Worm (Caenorhabditis elegans) whole organism, L3 larva: ENCODE measurements around the gene D1054.5.

Source experiments
- ZK546.5 ChIP-seq: sonication (generic microtip); optimal IDR thresholded peaks from 2 replicates; lab custom pipeline; 2017; ENCODE audit warnings: missing biosample characterization, missing genetic modification characterization
- elt-1 ChIP-seq: fragments of 150-350 bp; optimal IDR thresholded peaks from 2 replicates; lab custom pipeline; 2014; ENCODE audit warnings: missing biosample characterization, missing genetic modification characterization
- elt-2 ChIP-seq: sonication (generic microtip); optimal IDR thresholded peaks from 2 replicates; lab custom pipeline; 2016; ENCODE audit warnings: missing genetic modification reagents, mild to moderate bottlenecking, missing genetic modification characterization, missing compliant biosample characterization
- fkh-10 ChIP-seq: sonication (generic microtip); optimal IDR thresholded peaks from 2 replicates; lab custom pipeline; 2017; ENCODE audit warnings: missing biosample characterization, missing genetic modification reagents, missing genetic modification characterization
- lin-15B ChIP-seq: fragments of 150-350 bp; optimal IDR thresholded peaks from 2 replicates; lab custom pipeline; 2014; ENCODE audit warnings: missing biosample characterization, missing genetic modification characterization
- lin-39 ChIP-seq: fragments of 150-350 bp; optimal IDR thresholded peaks from 2 replicates; lab custom pipeline; 2018; ENCODE audit warnings: missing biosample characterization, missing genetic modification reagents, missing genetic modification characterization
- nhr-237 ChIP-seq: fragments of 150-350 bp; optimal IDR thresholded peaks from 2 replicates; lab custom pipeline; 2014; ENCODE audit warnings: missing biosample characterization, missing genetic modification characterization
- pha-4 ChIP-seq: fragments of 150-350 bp; optimal IDR thresholded peaks from 2 replicates; lab custom pipeline; 2014; ENCODE audit warnings: missing biosample characterization, missing genetic modification reagents, missing genetic modification characterization
- snpc-4 ChIP-seq: fragments of 150-350 bp; optimal IDR thresholded peaks from 2 replicates; lab custom pipeline; 2014; ENCODE audit warnings: missing biosample characterization, missing genetic modification characterization
- zag-1 ChIP-seq: fragments of 150-350 bp; optimal IDR thresholded peaks from 2 replicates; lab custom pipeline; 2014; ENCODE audit warnings: missing biosample characterization, missing genetic modification characterization
- ztf-11 ChIP-seq: fragments of 150-350 bp; optimal IDR thresholded peaks from 2 replicates; lab custom pipeline; 2014; ENCODE audit warnings: missing biosample characterization, missing genetic modification characterization
- ztf-4 ChIP-seq: fragments of 150-350 bp; optimal IDR thresholded peaks from 2 replicates; lab custom pipeline; 2014; ENCODE audit warnings: missing biosample characterization, missing genetic modification characterization

DNA sequence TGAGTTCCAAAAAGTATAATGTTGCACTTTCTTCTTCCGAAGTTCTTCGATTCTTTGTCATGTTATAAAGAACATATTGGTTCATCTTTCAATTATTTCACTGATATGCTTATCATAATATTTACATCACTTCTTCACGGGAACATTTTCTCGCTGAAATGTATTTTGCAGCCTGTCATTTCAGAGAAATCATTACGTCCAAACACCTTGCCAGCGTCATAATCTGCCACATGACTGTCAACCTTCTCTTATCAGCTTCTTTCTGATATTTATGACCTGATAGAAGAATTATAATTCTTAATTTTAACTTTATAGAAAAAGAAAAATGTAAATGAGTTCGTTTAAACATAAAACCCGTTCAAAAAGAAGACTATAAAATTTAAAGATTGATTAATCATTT is 25.7 kb upstream of the D1054.5 start:
- TF ChIP-seq ztf-4 (tag; lab: Kevin White, UChicago) (no peak), lin-15B (tag; lab: Kevin White, UChicago) (no peak), pha-4 (tag; lab: Kevin White, UChicago) (peak; percentile 62), ztf-11 (tag; lab: Kevin White, UChicago) (no peak), snpc-4 (tag; lab: Kevin White, UChicago) (no peak), lin-39 (no peak), elt-2 (tag; lab: Kevin White, UChicago) (peak; percentile 98), zag-1 (tag; lab: Kevin White, UChicago) (no peak), nhr-237 (tag; lab: Kevin White, UChicago) (no peak), fkh-10 (GFP tag; lab: Kevin White, UChicago) (no peak), elt-1 (no peak), ZK546.5 (tag; lab: Kevin White, UChicago) (no peak)
